Worm (Caenorhabditis elegans): Measurements from ENCODE around the gene K11D12.11.
A peak's percentile ranks its signal among the peaks of the same experiment; 100 is the strongest.

Gene K11D12.11

ce11 chrV:5030715-5031114, 8.7 kb downstream of the K11D12.11 start, which contains the start of gene swt-7:
swt-7 (minus strand) TSS chrV:5030815.
- no peak for TF ChIP-seq F57A8.1 (GFP tag; optimal IDR thresholded peaks at IDR 0.05)
- no peak for TF ChIP-seq mel-28 (tag; optimal IDR thresholded peaks at IDR 0.05; ENCODE audit: borderline replicate concordance)
- no peak for TF ChIP-seq unc-62 (GFP tag; optimal IDR thresholded peaks at IDR 0.05)
- TF ChIP-seq madf-8 (GFP tag; conservative IDR thresholded peaks at IDR 0.05) = no peak
- no peak for TF ChIP-seq hmg-1.2 (GFP tag; IDR thresholded peaks at IDR 0.05)
- no peak for TF ChIP-seq zfh-2 (GFP tag; conservative IDR thresholded peaks at IDR 0.05)
- TF ChIP-seq attf-6 (GFP tag; IDR thresholded peaks at IDR 0.05) = no peak
- no peak for TF ChIP-seq athp-1 (tag; optimal IDR thresholded peaks at IDR 0.05)
- no peak for TF ChIP-seq hlh-12 (tag; optimal IDR thresholded peaks at IDR 0.05)
- TF ChIP-seq T07F8.4 (tag; optimal IDR thresholded peaks at IDR 0.05) = no peak
- no peak for TF ChIP-seq hlh-26 (GFP tag; conservative IDR thresholded peaks at IDR 0.05)
- TF ChIP-seq nfya-1 (tag; optimal IDR thresholded peaks at IDR 0.05; ENCODE audit: borderline replicate concordance, insufficient read depth) = no peak
- TF ChIP-seq Y95B8A.8 (GFP tag; IDR thresholded peaks at IDR 0.05) = no peak
- no peak for TF ChIP-seq C17E4.6 (GFP tag; IDR thresholded peaks at IDR 0.05)
- no peak for TF ChIP-seq K12H6.12 (tag; optimal IDR thresholded peaks at IDR 0.05)
- TF ChIP-seq F52B5.7 (tag; optimal IDR thresholded peaks at IDR 0.05) = no peak
- TF ChIP-seq Y67H2A.10 (GFP tag; conservative IDR thresholded peaks at IDR 0.05) = no peak
- TF ChIP-seq B0261.1 (tag; optimal IDR thresholded peaks at IDR 0.05) = no peak
- no peak for TF ChIP-seq snpc-4 (GFP tag; optimal IDR thresholded peaks at IDR 0.05)
- no peak for TF ChIP-seq snpc-4 (tag; optimal IDR thresholded peaks at IDR 0.05)

ce11 chrV:5030212-5030611, 9.2 kb downstream of the K11D12.11 start:
- TF ChIP-seq sptf-2 (GFP tag; optimal IDR thresholded peaks at IDR 0.05) (no peak), nhr-80 (tag; optimal IDR thresholded peaks at IDR 0.05) (peak; percentile 86)

- TF ChIP-seq nhr-80 (tag; optimal IDR thresholded peaks at IDR 0.05) (peak; percentile 84), nhr-27 (tag; optimal IDR thresholded peaks at IDR 0.05) (no peak), akir-1 (GFP tag; optimal IDR thresholded peaks at IDR 0.05) (no peak), cebp-1 (GFP tag; IDR thresholded peaks at IDR 0.05) (no peak), cebp-1 (tag; optimal IDR thresholded peaks at IDR 0.05) (peak; percentile 5), K12H6.12 (tag; optimal IDR thresholded peaks at IDR 0.05) (no peak), hlh-26 (GFP tag; conservative IDR thresholded peaks at IDR 0.05) (no peak), F33H1.4 (GFP tag; IDR thresholded peaks at IDR 0.05) (no peak), ztf-28 (GFP tag; IDR thresholded peaks at IDR 0.05) (no peak), ets-4 (GFP tag; optimal IDR thresholded peaks at IDR 0.05) (peak; percentile 17), dox-1 (GFP tag; IDR thresholded peaks at IDR 0.05) (peak; percentile 55), attf-5 (GFP tag; optimal IDR thresholded peaks at IDR 0.05) (no peak), snpc-3.4 (tag; optimal IDR thresholded peaks at IDR 0.05) (no peak), D2030.7 (GFP tag; IDR thresholded peaks at IDR 0.05) (no peak)
Measured at ce11 chrV:5027640-5028039, 11.8 kb downstream of the K11D12.11 start, which contains the start of gene cpt-4. cpt-4 (minus strand) TSS chrV:5027723.

- peak; percentile 46; the same call in 1 of the 2 replicates for TF ChIP-seq dox-1 (GFP tag; IDR thresholded peaks at IDR 0.05)
- peak; percentile 32 for TF ChIP-seq unc-62 (GFP tag; optimal IDR thresholded peaks at IDR 0.05)
- TF ChIP-seq nhr-80 (tag; optimal IDR thresholded peaks at IDR 0.05) = peak; percentile 73
- TF ChIP-seq egl-18 (GFP tag; IDR thresholded peaks at IDR 0.05) = no peak
Measured at ce11 chrV:5026438-5026837, 13.0 kb downstream of the K11D12.11 start.

All from whole organism, young adult.